Fruit fly (Drosophila melanogaster): ENCODE measurements around the gene RpL13A.

The RpL13A gene

dm6 chr3R:5636519-5637430 lies 12.5 kb downstream of the RpL13A start, which contains the start of the genes CG31548 and CG12170 (continued):
- peak; percentile 15 for TF ChIP-seq vfl (GFP tag; optimal IDR thresholded peaks at IDR 0.05)
- TF ChIP-seq CG14710 (tag; optimal IDR thresholded peaks at IDR 0.05), result peak; percentile 70
- no peak for TF ChIP-seq Opbp (GFP tag; IDR thresholded peaks at IDR 0.05; ENCODE audit: partially characterized antibody)
- TF ChIP-seq grau (tag; optimal IDR thresholded peaks at IDR 0.05), result peak; percentile 62
- no peak for TF ChIP-seq D19B (GFP tag; optimal IDR thresholded peaks at IDR 0.05)
- 0 out of 2 replicates have a peak, but pooled peaks have one; percentile 28 for TF ChIP-seq Rfx (GFP tag; IDR thresholded peaks at IDR 0.05)
- no peak for TF ChIP-seq Dad (GFP tag; optimal IDR thresholded peaks at IDR 0.05)
- peak; percentile 53 for TF ChIP-seq CG15514 (GFP tag; optimal IDR thresholded peaks at IDR 0.05)
- TF ChIP-seq CG18011 (GFP tag; optimal IDR thresholded peaks at IDR 0.05), result peak; percentile 36
- TF ChIP-seq oc (tag; optimal IDR thresholded peaks at IDR 0.05), result no peak
- peak; percentile 64 for TF ChIP-seq chm (GFP tag; IDR thresholded peaks at IDR 0.05)
- peak; percentile 62 for TF ChIP-seq CG13775 (GFP tag; optimal IDR thresholded peaks at IDR 0.05)
- peak; percentile 64 for TF ChIP-seq CG17328 (GFP tag; IDR thresholded peaks at IDR 0.05)
- TF ChIP-seq Antp (GFP tag; optimal IDR thresholded peaks at IDR 0.05), result peak; percentile 9
- TF ChIP-seq B-H2 (GFP tag; optimal IDR thresholded peaks at IDR 0.05), result no peak
- no peak for TF ChIP-seq CG3163 (GFP tag; optimal IDR thresholded peaks at IDR 0.05)
- no peak for TF ChIP-seq CG1529 (GFP tag; optimal IDR thresholded peaks at IDR 0.05)
- TF ChIP-seq Pdp1 (GFP tag; optimal IDR thresholded peaks at IDR 0.05), result peak in 1 of 2 experiments; percentile 97
- TF ChIP-seq ssp (GFP tag; IDR thresholded peaks at IDR 0.05), result peak; percentile 37; the same call in 1 of the 2 replicates
- no peak for TF ChIP-seq Dip2 (GFP tag; IDR thresholded peaks at IDR 0.05)
- 0 out of 2 replicates have a peak, but pooled peaks have one; percentile 14 for TF ChIP-seq H2.0 (GFP tag; IDR thresholded peaks at IDR 0.05)
- TF ChIP-seq CG4854 (GFP tag; optimal IDR thresholded peaks at IDR 0.05), result peak; percentile 11
- peak; percentile 66 for TF ChIP-seq CG11695 (GFP tag; IDR thresholded peaks at IDR 0.05)
- no peak for TF ChIP-seq HLHmδ (GFP tag; optimal IDR thresholded peaks at IDR 0.05)
- peak; percentile 31 for TF ChIP-seq CG4820 (GFP tag; optimal IDR thresholded peaks at IDR 0.05)
- TF ChIP-seq danr (GFP tag; IDR thresholded peaks at IDR 0.05), result no peak
- no peak for TF ChIP-seq CG6654 (GFP tag; optimal IDR thresholded peaks at IDR 0.05)
- TF ChIP-seq CG15601 (tag; optimal IDR thresholded peaks at IDR 0.05), result peak; percentile 32
- TF ChIP-seq CG9609 (GFP tag; optimal IDR thresholded peaks at IDR 0.05), result peak; percentile 2
- no peak for TF ChIP-seq seq (GFP tag; IDR thresholded peaks at IDR 0.05)
- TF ChIP-seq Lhr (GFP tag; optimal IDR thresholded peaks at IDR 0.05), result peak; percentile 19
- no peak; the same call in 1 of the 2 replicates for TF ChIP-seq Rx (GFP tag; IDR thresholded peaks at IDR 0.05)
- TF ChIP-seq NK7.1 (GFP tag; optimal IDR thresholded peaks at IDR 0.05), result no peak
- TF ChIP-seq pum (GFP tag; optimal IDR thresholded peaks at IDR 0.05), result peak; percentile 25
- TF ChIP-seq CG18476 (GFP tag; optimal IDR thresholded peaks at IDR 0.05), result peak; percentile 34
- peak; percentile 62 for TF ChIP-seq CG2120 (GFP tag; optimal IDR thresholded peaks at IDR 0.05)
- TF ChIP-seq CG34422 (GFP tag; IDR thresholded peaks at IDR 0.05), result 0 out of 3 replicates have a peak, but pooled peaks have one; percentile 16
- no peak for TF ChIP-seq CG1647 (GFP tag; optimal IDR thresholded peaks at IDR 0.05)
- TF ChIP-seq gfzf (GFP tag; optimal IDR thresholded peaks at IDR 0.05), result peak; percentile 49
- TF ChIP-seq jigr1 (GFP tag; IDR thresholded peaks at IDR 0.05), result no peak
- TF ChIP-seq CG10274 (GFP tag; optimal IDR thresholded peaks at IDR 0.05), result no peak
- TF ChIP-seq Hr3 (GFP tag; optimal IDR thresholded peaks at IDR 0.05), result peak; percentile 46

Measured in whole organism, embryonic.